Fruit fly (Drosophila melanogaster) whole organism, embryonic: ENCODE data around the gene CNMa.

Experiments
- Abd-B ChIP-seq: fragments of 200-800 bp; sonication (Bioruptor generic); optimal IDR thresholded peaks from 2 replicates; lab custom pipeline; 2018; ENCODE audit warnings: missing biosample characterization, mild to moderate bottlenecking, missing genetic modification characterization, moderate library complexity
- Aef1 ChIP-seq: fragments of 200-800 bp; sonication (Bioruptor generic); IDR thresholded peaks from 3 replicates; pipeline ENCODE4 v1.3.6; 2022; ENCODE audit warnings: missing biosample characterization, missing genetic modification characterization
- Asciz ChIP-seq: fragments of 200-800 bp; sonication (Bioruptor generic); optimal IDR thresholded peaks from 2 replicates; lab custom pipeline; 2017; ENCODE audit warnings: missing biosample characterization, mild to moderate bottlenecking, missing genetic modification characterization, missing genetic modification reagents
- Bgb ChIP-seq: fragments of 200-800 bp; sonication (Bioruptor generic); IDR thresholded peaks from 2 replicates; pipeline ENCODE4 v1.3.6; 2022; ENCODE audit warnings: missing biosample characterization, missing genetic modification characterization; ENCODE audit not compliant: partially characterized antibody
- BtbVII ChIP-seq: fragments of 200-800 bp; sonication (Bioruptor generic); optimal IDR thresholded peaks from 3 replicates; lab custom pipeline; 2017; ENCODE audit warnings: missing biosample characterization, mild to moderate bottlenecking, missing genetic modification characterization
- Bteb2 ChIP-seq: fragments of 200-800 bp; sonication (Bioruptor generic); optimal IDR thresholded peaks from 2 replicates; lab custom pipeline; 2016; ENCODE audit warnings: missing biosample characterization, missing genetic modification characterization
- CG1024 ChIP-seq: fragments of 200-800 bp; sonication (Bioruptor generic); IDR thresholded peaks from 2 replicates; pipeline ENCODE4 v1.3.6; 2022; ENCODE audit warnings: missing biosample characterization, missing genetic modification characterization
- CG10431 ChIP-seq: fragments of 200-800 bp; sonication (Bioruptor generic); optimal IDR thresholded peaks from 3 replicates; lab custom pipeline; 2018; ENCODE audit warnings: missing biosample characterization, mild to moderate bottlenecking, missing genetic modification characterization
- CG11723 ChIP-seq: fragments of 200-800 bp; sonication (Bioruptor generic); optimal IDR thresholded peaks from 2 replicates; lab custom pipeline; 2017; ENCODE audit warnings: missing biosample characterization, mild to moderate bottlenecking, missing genetic modification characterization
- CG12659 ChIP-seq: fragments of 200-800 bp; sonication (Bioruptor generic); optimal IDR thresholded peaks from 3 replicates; lab custom pipeline; 2017; ENCODE audit warnings: mild to moderate bottlenecking, missing biosample characterization, missing genetic modification reagents, missing genetic modification characterization
- CG17612 ChIP-seq: fragments of 200-800 bp; sonication (Bioruptor generic); IDR thresholded peaks from 2 replicates; pipeline ENCODE4 v1.3.6; 2022; ENCODE audit warnings: missing biosample characterization, missing genetic modification characterization
- CG2678 ChIP-seq: fragments of 200-800 bp; sonication (Bioruptor generic); optimal IDR thresholded peaks from 3 replicates; lab custom pipeline; 2019; ENCODE audit warnings: missing biosample characterization, mild to moderate bottlenecking, missing genetic modification characterization, moderate library complexity
- CG30020 ChIP-seq: fragments of 200-800 bp; optimal IDR thresholded peaks from 2 replicates; lab custom pipeline; 2019; ENCODE audit warnings: missing biosample characterization, mild to moderate bottlenecking, missing genetic modification characterization, moderate library complexity
- CG31365 ChIP-seq: fragments of 200-800 bp; sonication (Bioruptor generic); optimal IDR thresholded peaks from 2 replicates; lab custom pipeline; 2018; ENCODE audit warnings: missing biosample characterization, mild to moderate bottlenecking, missing genetic modification characterization
- CG32532 ChIP-seq: fragments of 200-800 bp; sonication (Bioruptor generic); IDR thresholded peaks from 2 replicates; pipeline ENCODE4 v1.3.6; 2022; ENCODE audit warnings: missing biosample characterization, missing genetic modification characterization
- CG33557 ChIP-seq: fragments of 200-800 bp; sonication (Bioruptor generic); optimal IDR thresholded peaks from 2 replicates; lab custom pipeline; 2019; ENCODE audit warnings: missing biosample characterization, mild to moderate bottlenecking, missing genetic modification characterization, moderate library complexity
- CG4707 ChIP-seq: fragments of 200-800 bp; sonication (Bioruptor generic); optimal IDR thresholded peaks from 2 replicates; lab custom pipeline; 2018; ENCODE audit warnings: missing biosample characterization, mild to moderate bottlenecking, missing genetic modification characterization, moderate library complexity
- CG4854 ChIP-seq: fragments of 200-800 bp; sonication (Bioruptor generic); optimal IDR thresholded peaks from 2 replicates; lab custom pipeline; 2016; ENCODE audit warnings: missing biosample characterization, missing genetic modification characterization, inconsistent platforms
- CG5180 ChIP-seq: fragments of 200-800 bp; sonication (Bioruptor generic); optimal IDR thresholded peaks from 3 replicates; lab custom pipeline; 2017; ENCODE audit warnings: missing biosample characterization, missing genetic modification characterization, mild to moderate bottlenecking, moderate library complexity, missing genetic modification reagents
- CG5953 ChIP-seq: fragments of 200-800 bp; sonication (Bioruptor generic); IDR thresholded peaks from 2 replicates; pipeline ENCODE4 v1.3.6; 2022; ENCODE audit warnings: missing biosample characterization, missing genetic modification characterization
- CG6791 ChIP-seq: fragments of 200-800 bp; sonication (Bioruptor generic); IDR thresholded peaks from 3 replicates; pipeline ENCODE4 v1.3.6; 2022; ENCODE audit warnings: missing biosample characterization, missing genetic modification characterization; ENCODE audit not compliant: partially characterized antibody
- CG7839 ChIP-seq: fragments of 200-800 bp; sonication (Bioruptor generic); optimal IDR thresholded peaks from 3 replicates; lab custom pipeline; 2018; ENCODE audit warnings: missing biosample characterization, mild to moderate bottlenecking, missing genetic modification characterization, moderate library complexity
- Chrac-16 ChIP-seq: fragments of 200-800 bp; sonication (Bioruptor generic); optimal IDR thresholded peaks from 3 replicates; lab custom pipeline; 2016; ENCODE audit warnings: missing biosample characterization, missing genetic modification characterization
- CkIIα-i1 ChIP-seq: fragments of 200-800 bp; sonication (Bioruptor generic); IDR thresholded peaks from 2 replicates; pipeline ENCODE4 v1.3.6; 2022; ENCODE audit warnings: missing biosample characterization, missing genetic modification characterization
- E2f2 ChIP-seq: fragments of 200-800 bp; sonication (Bioruptor generic); IDR thresholded peaks from 2 replicates; pipeline ENCODE4 v1.3.6; 2022; ENCODE audit warnings: missing biosample characterization, missing genetic modification characterization
- Elba2 ChIP-seq: fragments of 200-800 bp; sonication (Bioruptor generic); optimal IDR thresholded peaks from 3 replicates; lab custom pipeline; 2016; ENCODE audit warnings: missing biosample characterization, missing genetic modification characterization
- HmgD ChIP-seq: fragments of 200-800 bp; sonication (Bioruptor generic); optimal IDR thresholded peaks from 3 replicates; lab custom pipeline; 2016; ENCODE audit warnings: missing biosample characterization, missing genetic modification characterization
- Hr51 ChIP-seq, 2 experiments: fragments of 200-800 bp; sonication (Bioruptor generic); optimal IDR thresholded peaks; 2 replicates in 1 of 2; 3 replicates in 1 of 2; lab custom pipeline; 2016 to 2018; ENCODE audit warnings: missing biosample characterization in 2 of 2, missing genetic modification characterization in 2 of 2, mild to moderate bottlenecking in 1 of 2, moderate library complexity in 1 of 2
- Kr ChIP-seq: fragments of 200-800 bp; sonication (Bioruptor generic); optimal IDR thresholded peaks from 2 replicates; lab custom pipeline; 2017; ENCODE audit warnings: missing biosample characterization, mild to moderate bottlenecking, missing genetic modification characterization
- MTF-1 ChIP-seq: fragments of 200-800 bp; sonication (Bioruptor generic); optimal IDR thresholded peaks from 2 replicates; lab custom pipeline; 2018; ENCODE audit warnings: missing biosample characterization, mild to moderate bottlenecking, missing genetic modification characterization, borderline replicate concordance
- NC2β ChIP-seq: fragments of 200-800 bp; sonication (Bioruptor generic); optimal IDR thresholded peaks from 2 replicates; lab custom pipeline; 2016; ENCODE audit warnings: missing biosample characterization, missing genetic modification characterization
- NK7.1 ChIP-seq: fragments of 200-800 bp; sonication (Bioruptor generic); optimal IDR thresholded peaks from 3 replicates; lab custom pipeline; 2016; ENCODE audit warnings: missing biosample characterization, missing genetic modification characterization
- Rfx ChIP-seq: fragments of 200-800 bp; sonication (Bioruptor generic); IDR thresholded peaks from 2 replicates; pipeline ENCODE4 v1.3.6; 2022; ENCODE audit warnings: missing biosample characterization, missing genetic modification characterization
- amos ChIP-seq: fragments of 200-800 bp; sonication (Bioruptor generic); IDR thresholded peaks from 2 replicates; pipeline ENCODE4 v1.3.6; 2022; ENCODE audit warnings: missing biosample characterization, missing genetic modification characterization; ENCODE audit not compliant: partially characterized antibody
- ci ChIP-seq: fragments of 200-800 bp; sonication (Bioruptor generic); IDR thresholded peaks from 3 replicates; pipeline ENCODE4 v1.3.6; 2022; ENCODE audit warnings: missing biosample characterization, missing genetic modification characterization
- crc ChIP-seq: fragments of 200-800 bp; sonication (Bioruptor generic); optimal IDR thresholded peaks from 2 replicates; lab custom pipeline; 2016; ENCODE audit warnings: missing biosample characterization, missing genetic modification characterization
- cwo ChIP-seq: fragments of 200-800 bp; sonication (Bioruptor generic); optimal IDR thresholded peaks from 3 replicates; lab custom pipeline; 2017; ENCODE audit warnings: missing biosample characterization, missing genetic modification characterization, mild to moderate bottlenecking, moderate library complexity, missing genetic modification reagents
- dimm ChIP-seq: fragments of 200-800 bp; sonication (Bioruptor generic); IDR thresholded peaks from 2 replicates; pipeline ENCODE4 v1.3.6; 2022; ENCODE audit warnings: missing biosample characterization, missing genetic modification characterization
- dmrt11E ChIP-seq: fragments of 200-800 bp; sonication (Bioruptor generic); optimal IDR thresholded peaks from 3 replicates; lab custom pipeline; 2018; ENCODE audit warnings: missing biosample characterization, mild to moderate bottlenecking, missing genetic modification characterization, moderate library complexity
- h ChIP-seq: fragments of >200 bp; optimal IDR thresholded peaks from 2 replicates; lab custom pipeline; 2017
- kah ChIP-seq: fragments of 200-800 bp; sonication (Bioruptor generic); optimal IDR thresholded peaks from 2 replicates; lab custom pipeline; 2018; ENCODE audit warnings: missing biosample characterization, mild to moderate bottlenecking, missing genetic modification characterization
- nerfin-2 ChIP-seq: fragments of 200-800 bp; sonication (Bioruptor generic); IDR thresholded peaks from 2 replicates; pipeline ENCODE4 v1.3.6; 2022; ENCODE audit warnings: missing biosample characterization, missing genetic modification characterization; ENCODE audit not compliant: partially characterized antibody
- odd ChIP-seq: fragments of 200-800 bp; sonication (Bioruptor generic); optimal IDR thresholded peaks from 2 replicates; lab custom pipeline; 2017; ENCODE audit warnings: missing biosample characterization, mild to moderate bottlenecking, missing genetic modification characterization
- pan ChIP-seq, 4 experiments: fragments of >200 bp in 3 of 4; fragments of 200-800 bp in 1 of 4; sonication (Bioruptor generic) in 1 of 4; optimal IDR thresholded peaks in 3 of 4; IDR thresholded peaks in 1 of 4; 2 replicates each; pipeline versions ENCODE4 v1.3.6 to Lab custom; 2017 to 2022; ENCODE audit warnings: missing biosample characterization in 2 of 4, missing genetic modification characterization in 2 of 4, mixed read lengths in 1 of 4
- ro ChIP-seq: fragments of 200-800 bp; sonication (Bioruptor generic); IDR thresholded peaks from 2 replicates; pipeline ENCODE4 v1.3.6; 2022; ENCODE audit warnings: missing biosample characterization, missing genetic modification characterization
- row ChIP-seq: fragments of 200-800 bp; sonication (Bioruptor generic); IDR thresholded peaks from 3 replicates; pipeline ENCODE4 v1.3.6; 2022; ENCODE audit warnings: missing biosample characterization, missing genetic modification characterization
- slp2 ChIP-seq: fragments of 200-800 bp; sonication (Bioruptor generic); optimal IDR thresholded peaks from 2 replicates; lab custom pipeline; 2016; ENCODE audit warnings: missing biosample characterization, missing genetic modification characterization
- so ChIP-seq: fragments of 200-800 bp; sonication (Bioruptor generic); IDR thresholded peaks from 3 replicates; pipeline ENCODE4 v1.3.6; 2022; ENCODE audit warnings: missing biosample characterization, missing genetic modification characterization
- sqz ChIP-seq: fragments of 200-800 bp; sonication (Bioruptor generic); optimal IDR thresholded peaks from 3 replicates; lab custom pipeline; 2018; ENCODE audit warnings: missing biosample characterization, mild to moderate bottlenecking, missing genetic modification characterization
- tio ChIP-seq: fragments of 200-800 bp; sonication (Bioruptor generic); optimal IDR thresholded peaks from 2 replicates; lab custom pipeline; 2017; ENCODE audit warnings: missing biosample characterization, missing genetic modification characterization, inconsistent platforms
- yki ChIP-seq: fragments of >200 bp; optimal IDR thresholded peaks from 3 replicates; lab custom pipeline; 2018

The CNMa gene

dm6 chr3L:1890941-1891340, 35.5 kb upstream of the CNMa start (continued):
- no peak for TF ChIP-seq CG4854 (GFP tag; lab: Kevin White, UChicago)
- peak; percentile 45 for TF ChIP-seq Rfx
- TF ChIP-seq tio: no peak
- TF ChIP-seq h: no peak
- no peak for TF ChIP-seq CG10431
- no peak for TF ChIP-seq Hr51 (GFP tag; optimal IDR thresholded peaks at IDR 0.05; lab: Kevin White, UChicago)
- TF ChIP-seq Elba2 (GFP tag; lab: Kevin White, UChicago): no peak
- no peak for TF ChIP-seq Bteb2 (GFP tag; lab: Kevin White, UChicago)
- TF ChIP-seq CkIIα-i1: no peak
- no peak for TF ChIP-seq Abd-B
- no peak for TF ChIP-seq CG17612 (GFP tag; lab: Robert Waterston, UW)
- TF ChIP-seq dimm (GFP tag; lab: Robert Waterston, UW): no peak
- TF ChIP-seq odd (GFP tag; lab: Kevin White, UChicago): no peak
- no peak for TF ChIP-seq CG12659
- TF ChIP-seq sqz: no peak
- no peak for TF ChIP-seq CG11723
- TF ChIP-seq CG1024 (GFP tag; lab: Robert Waterston, UW): no peak
- no peak for TF ChIP-seq crc
- TF ChIP-seq nerfin-2 (GFP tag; lab: Robert Waterston, UW): no peak
- no peak for TF ChIP-seq MTF-1 (GFP tag; lab: Kevin White, UChicago)
- no peak for TF ChIP-seq CG30020 (tag; lab: Kevin White, UChicago)
- TF ChIP-seq Kr: no peak
- no peak for TF ChIP-seq ro (GFP tag; lab: Robert Waterston, UW)
- no peak for TF ChIP-seq NK7.1 (GFP tag; lab: Kevin White, UChicago)
- TF ChIP-seq Aef1 (GFP tag; lab: Robert Waterston, UW): no peak
- TF ChIP-seq HmgD (GFP tag; lab: Kevin White, UChicago): peak; percentile 11
- no peak for TF ChIP-seq pan (optimal IDR thresholded peaks at IDR 0.05; lab: Kevin White, UChicago)
- TF ChIP-seq pan (GFP tag; optimal IDR thresholded peaks at IDR 0.05 in 1 of 2, IDR thresholded peaks at IDR 0.05 in 1 of 2): no peak
- peak; percentile 51; the same call in 1 of the 3 replicates for TF ChIP-seq row (GFP tag; lab: Robert Waterston, UW)
- TF ChIP-seq dmrt11E: no peak
- TF ChIP-seq Asciz (GFP tag; lab: Kevin White, UChicago): no peak
- TF ChIP-seq kah (GFP tag; lab: Kevin White, UChicago): no peak
- TF ChIP-seq BtbVII (GFP tag; lab: Kevin White, UChicago): no peak
- no peak for TF ChIP-seq yki (lab: Kevin White, UChicago)
- peak; percentile 22; the same call in 1 of the 2 replicates for TF ChIP-seq amos (GFP tag; lab: Robert Waterston, UW)
- TF ChIP-seq CG4707 (GFP tag; lab: Kevin White, UChicago): no peak
- no peak for TF ChIP-seq CG33557
- TF ChIP-seq cwo: no peak
- TF ChIP-seq so (GFP tag; lab: Robert Waterston, UW): no peak
- no peak for TF ChIP-seq CG32532
- 0 out of 3 replicates have a peak, but pooled peaks have one; percentile 5 for TF ChIP-seq ci (GFP tag; lab: Robert Waterston, UW)
- TF ChIP-seq Bgb (GFP tag; lab: Robert Waterston, UW): no peak
- TF ChIP-seq slp2 (GFP tag; lab: Kevin White, UChicago): no peak
- TF ChIP-seq Chrac-16 (GFP tag; lab: Kevin White, UChicago): no peak
- no peak for TF ChIP-seq CG7839 (tag; lab: Kevin White, UChicago)
- no peak for TF ChIP-seq CG31365
- TF ChIP-seq CG2678: no peak
- no peak for TF ChIP-seq CG6791
- no peak for TF ChIP-seq CG5180
- peak; percentile 87 for TF ChIP-seq E2f2 (GFP tag; lab: Robert Waterston, UW)
- TF ChIP-seq CG5953 (GFP tag; lab: Robert Waterston, UW): no peak
- TF ChIP-seq NC2β (GFP tag; lab: Kevin White, UChicago): no peak
